Worm (Caenorhabditis elegans): Measurements from ENCODE around the gene T21E8.7.

Gene T21E8.7

ce11 chrX:10914421-10915277 is 31.3 kb downstream of the T21E8.7 start:
- TF ChIP-seq hlh-1 (tag; optimal IDR thresholded peaks at IDR 0.05) (peak; percentile 43), mls-2 (tag; optimal IDR thresholded peaks at IDR 0.05) (no peak)

ce11 chrX:10916194-10916593 is 32.9 kb downstream of the T21E8.7 start:
- TF ChIP-seq blmp-1 (tag; optimal IDR thresholded peaks at IDR 0.05) = no peak
- TF ChIP-seq ham-2 (GFP tag; optimal IDR thresholded peaks at IDR 0.05) = no peak
- no peak for TF ChIP-seq snpc-4 (tag; optimal IDR thresholded peaks at IDR 0.05)
- no peak for TF ChIP-seq nhr-76 (tag; optimal IDR thresholded peaks at IDR 0.05)
- no peak for TF ChIP-seq elt-1 (tag; optimal IDR thresholded peaks at IDR 0.05; ENCODE audit: borderline replicate concordance, insufficient read depth)

- no peak for TF ChIP-seq bed-3 (GFP tag; optimal IDR thresholded peaks at IDR 0.05)
- no peak for TF ChIP-seq snpc-4 (tag; optimal IDR thresholded peaks at IDR 0.05)
- no peak for TF ChIP-seq lsy-2 (tag; optimal IDR thresholded peaks at IDR 0.05)
- TF ChIP-seq drap-1 (GFP tag; optimal IDR thresholded peaks at IDR 0.05) = no peak
- no peak for TF ChIP-seq ceh-83 (GFP tag; optimal IDR thresholded peaks at IDR 0.05)
- TF ChIP-seq sem-2 (GFP tag; optimal IDR thresholded peaks at IDR 0.05) = no peak
- TF ChIP-seq unc-120 (tag; optimal IDR thresholded peaks at IDR 0.05; ENCODE audit: poor library complexity, severe bottlenecking) = no peak
- no peak for TF ChIP-seq M03D4.4 (tag; optimal IDR thresholded peaks at IDR 0.05)
- TF ChIP-seq unc-62 (GFP tag; optimal IDR thresholded peaks at IDR 0.05) = no peak
- no peak for TF ChIP-seq hlh-1 (tag; optimal IDR thresholded peaks at IDR 0.05)
These were observed 36.3 kb downstream of the T21E8.7 start, which contains the start of gene nstp-9 for ce11 chrX:10919613-10920012. Gene nstp-9, minus strand, starts transcription at chrX:10919713.

- TF ChIP-seq pha-4 (tag; optimal IDR thresholded peaks at IDR 0.05) (no peak), nhr-2 (tag; optimal IDR thresholded peaks at IDR 0.05) (no peak), lin-13 (tag; optimal IDR thresholded peaks at IDR 0.05) (no peak), zip-8 (tag; optimal IDR thresholded peaks at IDR 0.05) (no peak), bed-3 (GFP tag; optimal IDR thresholded peaks at IDR 0.05) (no peak)
These were observed 40.7 kb downstream of the T21E8.7 start for ce11 chrX:10924031-10924430.

- no peak for TF ChIP-seq ham-2 (GFP tag; optimal IDR thresholded peaks at IDR 0.05)
- peak; percentile 68 for TF ChIP-seq lin-32 (GFP tag; optimal IDR thresholded peaks at IDR 0.05)
- TF ChIP-seq zip-8 (tag; optimal IDR thresholded peaks at IDR 0.05) = peak; percentile 34
- TF ChIP-seq nhr-2 (tag; optimal IDR thresholded peaks at IDR 0.05) = peak; percentile 57
These were observed 43.8 kb downstream of the T21E8.7 start for ce11 chrX:10927136-10927535.

- TF ChIP-seq unc-120 (tag; optimal IDR thresholded peaks at IDR 0.05; ENCODE audit: poor library complexity, severe bottlenecking) (no peak), sptf-1 (tag; optimal IDR thresholded peaks at IDR 0.05) (no peak), elt-3 (tag; optimal IDR thresholded peaks at IDR 0.05) (no peak), nhr-28 (tag; optimal IDR thresholded peaks at IDR 0.05) (no peak), elt-1 (tag; optimal IDR thresholded peaks at IDR 0.05; ENCODE audit: borderline replicate concordance, insufficient read depth) (no peak), flh-1 (GFP tag; optimal IDR thresholded peaks at IDR 0.05) (no peak), ztf-11 (tag; optimal IDR thresholded peaks at IDR 0.05) (no peak), sem-2 (GFP tag; optimal IDR thresholded peaks at IDR 0.05) (no peak), blmp-1 (tag; optimal IDR thresholded peaks at IDR 0.05) (no peak)
These were observed 45.8 kb downstream of the T21E8.7 start, which contains the start of gene dgn-1 for ce11 chrX:10928948-10929563. Gene dgn-1, minus strand, starts transcription at chrX:10928998.

ce11 chrX:10932087-10932486 is 48.8 kb downstream of the T21E8.7 start:
- TF ChIP-seq ceh-39 (tag; optimal IDR thresholded peaks at IDR 0.05) (no peak), pha-4 (tag; optimal IDR thresholded peaks at IDR 0.05) (no peak), ham-2 (GFP tag; optimal IDR thresholded peaks at IDR 0.05) (peak; percentile 32), mep-1 (tag; optimal IDR thresholded peaks at IDR 0.05) (no peak), nhr-2 (tag; optimal IDR thresholded peaks at IDR 0.05) (peak; percentile 86), unc-62 (GFP tag; optimal IDR thresholded peaks at IDR 0.05) (peak; percentile 66), elt-1 (tag; optimal IDR thresholded peaks at IDR 0.05; ENCODE audit: borderline replicate concordance, insufficient read depth) (peak; percentile 91), zip-8 (tag; optimal IDR thresholded peaks at IDR 0.05) (peak; percentile 88)

Data from whole organism, mixed stage, embryonic.